Worm (Caenorhabditis elegans) whole organism, L1 larva: ENCODE measurements around the gene stc-1.

Experiments
- C04F5.9 ChIP-seq: sonication (generic microtip); optimal IDR thresholded peaks from 2 replicates; lab custom pipeline; 2016; ENCODE audit warnings: missing genetic modification characterization, missing compliant biosample characterization
- C16A3.4 ChIP-seq: fragments of 150-350 bp; optimal IDR thresholded peaks from 2 replicates; lab custom pipeline; 2014; ENCODE audit warnings: missing biosample characterization, missing genetic modification characterization
- alr-1 ChIP-seq: fragments of 200-800 bp; sonication (Bioruptor generic); optimal IDR thresholded peaks from 2 replicates; lab custom pipeline; 2018; ENCODE audit warnings: borderline replicate concordance, mild to moderate bottlenecking, missing genetic modification characterization, missing compliant biosample characterization
- aly-2 ChIP-seq: fragments of 150-350 bp; optimal IDR thresholded peaks from 2 replicates; lab custom pipeline; 2014; ENCODE audit warnings: missing biosample characterization, missing genetic modification characterization
- blmp-1 ChIP-seq: fragments of 150-350 bp; optimal IDR thresholded peaks from 2 replicates; lab custom pipeline; 2014; ENCODE audit warnings: missing biosample characterization, missing genetic modification characterization
- ceh-8 ChIP-seq: fragments of 200-800 bp; sonication (Bioruptor generic); optimal IDR thresholded peaks from 2 replicates; lab custom pipeline; 2018; ENCODE audit warnings: mild to moderate bottlenecking, missing genetic modification characterization, moderate library complexity, missing compliant biosample characterization
- ces-1 ChIP-seq: fragments of 150-350 bp; optimal IDR thresholded peaks from 2 replicates; lab custom pipeline; 2014; ENCODE audit warnings: missing biosample characterization, missing genetic modification reagents, missing genetic modification characterization
- dpl-1 ChIP-seq, 3 experiments: fragments of 150-350 bp in 2 of 3; sonication (generic microtip) in 1 of 3; optimal IDR thresholded peaks; 2 replicates each; lab custom pipeline; 2014 to 2017; ENCODE audit warnings: missing biosample characterization in 3 of 3, missing genetic modification characterization in 3 of 3, missing genetic modification reagents in 3 of 3
- dsc-1 ChIP-seq: sonication (generic microtip); optimal IDR thresholded peaks from 2 replicates; lab custom pipeline; 2016; ENCODE audit warnings: mild to moderate bottlenecking, missing genetic modification characterization, missing compliant biosample characterization
- egl-27 ChIP-seq, 2 experiments: fragments of 150-350 bp in 1 of 2; sonication (generic microtip); optimal IDR thresholded peaks; 3 replicates each; lab custom pipeline; 2017 to 2018; ENCODE audit warnings: missing biosample characterization in 2 of 2, missing genetic modification characterization in 2 of 2, missing genetic modification reagents in 2 of 2
- fos-1 ChIP-seq: fragments of 150-350 bp; optimal IDR thresholded peaks from 2 replicates; lab custom pipeline; 2014; ENCODE audit warnings: missing biosample characterization, missing genetic modification characterization
- hlh-17 ChIP-seq: fragments of 200-800 bp; sonication (Bioruptor generic); optimal IDR thresholded peaks from 2 replicates; lab custom pipeline; 2018; ENCODE audit warnings: missing genetic modification characterization, mild to moderate bottlenecking, missing compliant biosample characterization, moderate library complexity, borderline replicate concordance
- hlh-4 ChIP-seq: sonication (generic microtip); optimal IDR thresholded peaks from 2 replicates; lab custom pipeline; 2016; ENCODE audit warnings: mild to moderate bottlenecking, missing genetic modification characterization, missing compliant biosample characterization
- irx-1 ChIP-seq: sonication (generic microtip); optimal IDR thresholded peaks from 2 replicates; lab custom pipeline; 2016; ENCODE audit warnings: missing genetic modification characterization, missing compliant biosample characterization
- jun-1 ChIP-seq: fragments of 150-350 bp; optimal IDR thresholded peaks from 2 replicates; lab custom pipeline; 2014; ENCODE audit warnings: missing biosample characterization, missing genetic modification reagents, missing genetic modification characterization
- lin-14 ChIP-seq: fragments of 200-800 bp; sonication (Bioruptor generic); optimal IDR thresholded peaks from 2 replicates; lab custom pipeline; 2018; ENCODE audit warnings: mild to moderate bottlenecking, missing genetic modification characterization, moderate library complexity, missing compliant biosample characterization
- lin-35 ChIP-seq, 2 experiments: fragments of 150-350 bp; optimal IDR thresholded peaks; 2 replicates each; lab custom pipeline; 2014; ENCODE audit warnings: missing biosample characterization in 2 of 2, missing genetic modification characterization in 2 of 2, missing genetic modification reagents in 2 of 2
- lir-3 ChIP-seq: sonication (generic microtip); optimal IDR thresholded peaks from 2 replicates; lab custom pipeline; 2016; ENCODE audit warnings: mild to moderate bottlenecking, missing genetic modification characterization, moderate library complexity, missing compliant biosample characterization; ENCODE audit not compliant: poor library complexity
- lsy-2 ChIP-seq, 2 experiments: fragments of 150-350 bp; optimal IDR thresholded peaks; 2 replicates each; lab custom pipeline; 2014; ENCODE audit warnings: missing biosample characterization in 2 of 2, missing genetic modification characterization in 2 of 2
- nhr-12 ChIP-seq: sonication (generic microtip); optimal IDR thresholded peaks from 2 replicates; lab custom pipeline; 2017; ENCODE audit warnings: missing biosample characterization, missing genetic modification characterization
- nhr-20 ChIP-seq: sonication (generic microtip); optimal IDR thresholded peaks from 2 replicates; lab custom pipeline; 2016; ENCODE audit warnings: mild to moderate bottlenecking, missing genetic modification characterization, missing compliant biosample characterization
- nhr-237 ChIP-seq: fragments of 150-350 bp; optimal IDR thresholded peaks from 2 replicates; lab custom pipeline; 2014; ENCODE audit warnings: missing biosample characterization, missing genetic modification characterization
- nhr-28 ChIP-seq: fragments of 150-350 bp; optimal IDR thresholded peaks from 2 replicates; lab custom pipeline; 2014; ENCODE audit warnings: missing biosample characterization, missing genetic modification characterization
- nhr-71 ChIP-seq: sonication (generic microtip); optimal IDR thresholded peaks from 2 replicates; lab custom pipeline; 2016; ENCODE audit warnings: mild to moderate bottlenecking, missing genetic modification characterization, moderate library complexity, missing compliant biosample characterization
- nhr-77 ChIP-seq: fragments of 150-350 bp; optimal IDR thresholded peaks from 2 replicates; lab custom pipeline; 2014; ENCODE audit warnings: missing biosample characterization, missing genetic modification characterization
- pag-3 ChIP-seq: sonication (generic microtip); optimal IDR thresholded peaks from 2 replicates; lab custom pipeline; 2017; ENCODE audit warnings: missing genetic modification characterization, mild to moderate bottlenecking, missing compliant biosample characterization, antibody characterized with exemption, borderline replicate concordance; ENCODE audit not compliant: insufficient read depth
- skn-1 ChIP-seq: fragments of 150-350 bp; optimal IDR thresholded peaks from 2 replicates; lab custom pipeline; 2014; ENCODE audit warnings: missing biosample characterization, missing genetic modification characterization
- sup-37 ChIP-seq: fragments of 200-800 bp; sonication (Bioruptor generic); optimal IDR thresholded peaks from 2 replicates; lab custom pipeline; 2018; ENCODE audit warnings: mild to moderate bottlenecking, missing genetic modification characterization, missing compliant biosample characterization
- unc-62 ChIP-seq: fragments of 150-350 bp; optimal IDR thresholded peaks from 2 replicates; lab custom pipeline; 2014; ENCODE audit warnings: missing biosample characterization, missing genetic modification reagents, missing genetic modification characterization
- unc-86 ChIP-seq: sonication (generic microtip); optimal IDR thresholded peaks from 2 replicates; lab custom pipeline; 2016; ENCODE audit warnings: missing genetic modification characterization, missing compliant biosample characterization
- unc-98 ChIP-seq: fragments of 200-800 bp; sonication (Bioruptor generic); IDR thresholded peaks from 2 replicates; pipeline ENCODE4 v1.3.6; 2022; ENCODE audit warnings: missing genetic modification characterization, missing compliant biosample characterization
- vab-15 ChIP-seq: sonication (generic microtip); optimal IDR thresholded peaks from 2 replicates; lab custom pipeline; 2017; ENCODE audit warnings: missing genotype, mild to moderate bottlenecking, missing genetic modification characterization, missing compliant biosample characterization
- xbp-1 ChIP-seq: sonication (generic microtip); optimal IDR thresholded peaks from 2 replicates; lab custom pipeline; 2016; ENCODE audit warnings: missing genetic modification characterization, missing compliant biosample characterization
- zag-1 ChIP-seq: fragments of 150-350 bp; optimal IDR thresholded peaks from 2 replicates; lab custom pipeline; 2014; ENCODE audit warnings: missing biosample characterization, missing genetic modification characterization
- ztf-4 ChIP-seq: fragments of 150-350 bp; optimal IDR thresholded peaks from 2 replicates; lab custom pipeline; 2014; ENCODE audit warnings: missing biosample characterization, missing genetic modification characterization

The stc-1 gene

DNA sequence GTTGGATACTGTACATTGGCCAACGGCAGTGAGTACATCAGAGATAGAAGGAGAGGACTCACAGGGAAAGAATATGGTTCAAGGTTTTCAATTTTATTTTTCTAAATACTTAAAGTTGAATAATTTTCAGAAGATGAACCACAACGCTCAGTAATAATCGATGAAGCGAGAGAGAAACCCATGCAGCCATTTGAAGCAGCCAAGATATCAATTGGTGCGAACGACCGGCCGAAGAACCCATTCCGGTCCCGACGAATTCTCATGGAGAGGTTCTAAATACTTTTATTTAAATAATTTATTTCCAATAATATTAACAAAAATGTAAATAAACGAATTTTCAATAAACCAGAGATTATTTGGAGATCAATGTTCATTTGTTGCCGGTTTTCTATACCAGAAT is 34.2 kb upstream of the stc-1 start, which contains the start of gene pigg-1:
TSS of gene pigg-1 (minus strand) at position 101 of the 400 bp plus-strand sequence.
- TF ChIP-seq unc-98 (GFP tag; lab: Robert Waterston, UW) (no peak), jun-1 (tag; lab: Kevin White, UChicago) (no peak), alr-1 (tag; lab: Kevin White, UChicago) (no peak), nhr-237 (tag; lab: Kevin White, UChicago) (no peak), egl-27 (tag; optimal IDR thresholded peaks at IDR 0.05; lab: Kevin White, UChicago) (no peak), ztf-4 (tag; lab: Kevin White, UChicago) (no peak), nhr-28 (tag; lab: Kevin White, UChicago) (no peak), fos-1 (tag; lab: Kevin White, UChicago) (no peak), dsc-1 (tag; lab: Kevin White, UChicago) (no peak), irx-1 (tag; lab: Kevin White, UChicago) (no peak), hlh-17 (GFP tag; lab: Kevin White, UChicago) (no peak), aly-2 (tag; lab: Kevin White, UChicago) (no peak), pag-3 (tag; lab: Kevin White, UChicago) (no peak), C04F5.9 (tag; lab: Kevin White, UChicago) (no peak), nhr-12 (tag; lab: Kevin White, UChicago) (no peak), hlh-4 (tag; lab: Kevin White, UChicago) (no peak)
- TF ChIP-seq, all 84 proteins: peak for 0

DNA sequence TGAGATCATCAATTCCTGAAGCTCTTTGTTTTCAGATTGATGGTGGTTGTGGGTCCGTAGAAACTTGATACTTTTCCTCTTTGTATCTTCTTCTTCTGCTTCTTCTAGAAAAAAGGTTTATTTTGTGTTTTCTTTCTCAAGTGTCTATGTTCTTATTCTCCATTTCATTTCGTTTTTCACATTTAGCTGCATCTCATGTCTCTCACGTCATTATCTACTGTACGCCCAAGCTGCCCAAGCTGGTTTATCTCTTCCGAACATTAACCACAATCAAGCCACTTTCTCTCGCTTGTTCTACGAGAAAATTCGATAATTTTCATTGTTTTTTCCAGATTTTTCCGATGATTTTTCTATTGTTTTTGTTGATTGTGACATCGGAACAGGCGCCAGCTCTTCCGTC is 33.3 kb upstream of the stc-1 start, which contains the start of gene F28C6.5:
TSS of gene F28C6.5 (plus strand) at position 301 of the 400 bp plus-strand sequence.
- TF ChIP-seq nhr-20 (tag; lab: Kevin White, UChicago) (no peak), nhr-71 (tag; lab: Kevin White, UChicago) (no peak), xbp-1 (tag; lab: Kevin White, UChicago) (no peak), skn-1 (no peak), blmp-1 (peak; percentile 26)

- TF ChIP-seq pag-3 (tag; lab: Kevin White, UChicago) (no peak), unc-62 (GFP tag; lab: Kevin White, UChicago) (no peak), dpl-1 (GFP tag; optimal IDR thresholded peaks at IDR 0.05; lab: Kevin White, UChicago) (no peak), vab-15 (tag; lab: Kevin White, UChicago) (no peak)
Measured at ce11 chrII:8593840-8594625, 28.1 kb upstream of the stc-1 start, which contains the start of gene aptf-3. Gene aptf-3, plus strand, starts transcription at chrII:8594190.

DNA sequence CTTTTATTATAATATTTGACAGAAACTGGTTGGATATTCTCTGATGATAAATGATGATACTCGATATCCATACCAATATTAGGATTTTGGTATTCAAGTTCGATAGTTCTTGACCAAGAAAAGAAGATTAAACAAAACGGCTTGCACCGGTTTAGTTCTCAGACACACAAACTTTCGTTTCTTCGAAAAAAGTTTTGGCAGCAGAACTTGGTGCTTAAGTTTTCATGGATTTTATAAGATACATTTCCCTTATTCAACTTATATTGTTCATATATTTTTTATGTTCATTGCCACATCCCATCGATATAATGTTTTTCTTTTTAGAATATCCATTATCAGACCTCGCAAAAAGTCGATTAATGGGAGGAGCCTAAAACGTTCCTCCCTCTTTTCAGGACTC is 24.7 kb upstream of the stc-1 start, which contains the start of gene aptf-4:
TSS of gene aptf-4 (plus strand) at position 301 of the 400 bp plus-strand sequence.
- TF ChIP-seq sup-37 (GFP tag; lab: Kevin White, UChicago) (no peak), lir-3 (tag; lab: Kevin White, UChicago) (no peak), dsc-1 (tag; lab: Kevin White, UChicago) (no peak)

- TF ChIP-seq ces-1 (GFP tag; lab: Kevin White, UChicago) (peak; percentile 51), zag-1 (tag; lab: Kevin White, UChicago) (peak; percentile 52), irx-1 (tag; lab: Kevin White, UChicago) (no peak), lsy-2 (tag; optimal IDR thresholded peaks at IDR 0.05; lab: Kevin White, UChicago) (peak in 1 of 2 experiments; percentile 16), unc-86 (tag; lab: Kevin White, UChicago) (peak; percentile 51), ceh-8 (GFP tag; lab: Kevin White, UChicago) (peak; percentile 77), lin-14 (peak; percentile 88), C16A3.4 (tag; lab: Kevin White, UChicago) (no peak), dsc-1 (tag; lab: Kevin White, UChicago) (peak; percentile 72), nhr-71 (tag; lab: Kevin White, UChicago) (peak; percentile 57), lin-35 (GFP tag; optimal IDR thresholded peaks at IDR 0.05; lab: Kevin White, UChicago) (peak in 1 of 2 experiments; percentile 10), nhr-77 (no peak)
Measured at ce11 chrII:8589227-8589626, 23.3 kb upstream of the stc-1 start.
